Fruit fly (Drosophila melanogaster): ENCODE data around the gene CG10979.

The CG10979 gene

DNA sequence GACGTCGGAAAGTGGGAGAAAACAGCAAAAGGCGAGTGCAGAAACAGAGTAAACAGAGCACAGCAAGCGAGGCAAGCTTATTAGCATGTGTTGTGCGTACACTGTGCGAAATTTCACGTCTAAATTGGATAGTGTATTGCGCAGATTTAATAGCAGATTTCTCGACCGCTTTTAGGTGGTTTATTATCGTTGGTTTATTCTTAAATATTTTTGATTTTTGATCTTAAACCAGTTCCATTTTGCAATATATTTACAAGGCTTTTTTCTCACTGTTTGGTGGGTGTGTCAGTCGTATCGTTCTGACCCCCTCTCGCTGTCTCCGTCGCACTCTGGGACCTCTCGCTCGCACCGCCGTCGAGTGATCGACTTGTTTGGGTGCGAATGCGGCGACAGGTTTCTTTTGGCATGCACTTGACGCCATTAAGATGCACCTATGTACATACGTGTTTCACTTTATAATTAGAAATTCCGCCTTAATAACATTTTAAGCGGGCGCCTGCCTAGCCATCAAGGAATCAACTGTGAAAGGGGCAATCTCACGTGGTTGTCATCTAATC, 39.5 kb downstream of the CG10979 start (continued):
- TF ChIP-seq ss (GFP tag; optimal IDR thresholded peaks at IDR 0.05): peak; percentile 60 to 78
- peak; percentile 70 for TF ChIP-seq CG6808 (GFP tag; optimal IDR thresholded peaks at IDR 0.05)
- peak; percentile 76 for TF ChIP-seq spab (GFP tag; optimal IDR thresholded peaks at IDR 0.05)
- TF ChIP-seq Gug (GFP tag; IDR thresholded peaks at IDR 0.05): peak; percentile 92
- peak; percentile 86 for TF ChIP-seq CG6276 (GFP tag; optimal IDR thresholded peaks at IDR 0.05)
- TF ChIP-seq Sox102F (GFP tag; optimal IDR thresholded peaks at IDR 0.05): peak; percentile 89
- peak; percentile 92 for TF ChIP-seq Met (GFP tag; optimal IDR thresholded peaks at IDR 0.05)
- TF ChIP-seq CG32006 (GFP tag; optimal IDR thresholded peaks at IDR 0.05): peak; percentile 95

DNA sequence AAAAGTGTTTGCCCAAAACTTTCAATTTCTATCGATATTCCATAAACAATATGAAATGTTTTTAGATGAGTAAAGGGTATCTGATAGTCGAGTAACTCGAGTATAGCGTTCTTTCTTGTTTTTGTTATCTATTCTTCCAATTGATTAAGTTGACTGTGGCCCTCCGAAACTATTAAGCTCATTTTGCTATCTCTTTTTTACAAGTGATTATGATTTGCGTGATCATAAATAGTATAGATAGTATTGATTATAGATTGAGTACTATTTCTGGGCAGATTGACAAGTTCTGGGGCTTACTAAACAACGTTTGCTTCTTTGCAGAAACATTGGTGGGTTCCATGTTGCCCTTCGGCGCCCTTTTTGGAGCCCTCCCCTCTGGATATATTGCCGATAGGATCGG, 42.0 kb downstream of the CG10979 start:
- TF ChIP-seq CG34406 (GFP tag; optimal IDR thresholded peaks at IDR 0.05): no peak
- no peak for TF ChIP-seq Ets96B (tag; optimal IDR thresholded peaks at IDR 0.05)
- no peak for TF ChIP-seq Sox102F (GFP tag; optimal IDR thresholded peaks at IDR 0.05)
- TF ChIP-seq Met (GFP tag; optimal IDR thresholded peaks at IDR 0.05): no peak
- no peak for TF ChIP-seq spab (GFP tag; optimal IDR thresholded peaks at IDR 0.05)
- no peak for TF ChIP-seq CG11902 (GFP tag; optimal IDR thresholded peaks at IDR 0.05)

DNA sequence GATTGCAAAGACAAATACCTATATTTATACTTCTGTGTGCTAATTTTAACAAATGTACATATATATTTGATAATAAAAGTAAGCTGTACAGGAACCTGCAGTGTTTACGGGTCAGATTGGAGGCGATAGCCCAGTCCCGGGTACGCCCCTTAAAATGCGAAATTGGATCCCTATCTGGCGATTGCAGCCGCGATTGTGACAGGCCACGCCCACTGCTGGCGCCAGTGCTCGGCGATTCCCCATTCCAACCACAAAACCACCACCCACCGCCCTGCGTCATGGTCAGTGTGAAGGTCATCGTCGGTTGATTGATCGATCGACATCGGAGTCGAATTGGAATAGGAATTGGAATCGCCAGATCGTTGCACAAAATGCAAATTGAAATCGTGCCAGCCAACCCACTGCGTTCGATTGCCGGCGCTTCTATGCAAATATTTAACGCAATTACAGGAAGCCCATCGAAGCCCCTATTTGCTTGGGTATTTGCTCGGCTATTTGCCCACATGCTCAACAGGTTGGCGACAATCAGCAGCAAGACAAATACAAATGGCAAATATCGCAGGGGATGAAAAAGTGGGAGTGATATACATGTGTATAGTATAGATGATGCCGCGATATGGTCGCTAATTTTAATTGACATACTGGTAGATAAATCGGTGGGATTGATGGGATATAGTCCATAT, 44.3 kb downstream of the CG10979 start:
- TF ChIP-seq CG11762 (GFP tag; optimal IDR thresholded peaks at IDR 0.05; ENCODE audit: insufficient read depth) (peak; percentile 13), net (GFP tag; optimal IDR thresholded peaks at IDR 0.05) (peak; percentile 46), CG16779 (tag; optimal IDR thresholded peaks at IDR 0.05) (no peak), CG34406 (GFP tag; optimal IDR thresholded peaks at IDR 0.05) (peak; percentile 19), Blimp-1 (GFP tag; optimal IDR thresholded peaks at IDR 0.05) (no peak), Ets96B (tag; optimal IDR thresholded peaks at IDR 0.05) (no peak), Ets21C (GFP tag; optimal IDR thresholded peaks at IDR 0.05) (no peak), CG6792 (GFP tag; optimal IDR thresholded peaks at IDR 0.05) (peak; percentile 21), fd85E (GFP tag; optimal IDR thresholded peaks at IDR 0.05) (no peak), fd59A (GFP tag; optimal IDR thresholded peaks at IDR 0.05) (peak; percentile 11), eg (GFP tag; IDR thresholded peaks at IDR 0.05) (no peak), Lpt (GFP tag; optimal IDR thresholded peaks at IDR 0.05) (no peak), CG31627 (GFP tag; optimal IDR thresholded peaks at IDR 0.05) (no peak), CG8119 (GFP tag; IDR thresholded peaks at IDR 0.05) (no peak), salr (GFP tag; optimal IDR thresholded peaks at IDR 0.05) (peak in 1 of 2 experiments; percentile 54), Sox14 (GFP tag; optimal IDR thresholded peaks at IDR 0.05) (no peak), CG1621 (tag; optimal IDR thresholded peaks at IDR 0.05) (no peak), spab (GFP tag; optimal IDR thresholded peaks at IDR 0.05) (peak; percentile 35), OdsH (GFP tag; optimal IDR thresholded peaks at IDR 0.05) (peak; percentile 51), Eip75B (GFP tag; optimal IDR thresholded peaks at IDR 0.05) (peak; percentile 18), lz (GFP tag; optimal IDR thresholded peaks at IDR 0.05) (no peak), CG15336 (GFP tag; IDR thresholded peaks at IDR 0.05) (no peak), Eip93F (GFP tag; optimal IDR thresholded peaks at IDR 0.05) (no peak), CG4318 (GFP tag; optimal IDR thresholded peaks at IDR 0.05) (peak; percentile 21), Smox (GFP tag; optimal IDR thresholded peaks at IDR 0.05) (no peak), svp (GFP tag) (peak; percentile 91), Hr4 (GFP tag; optimal IDR thresholded peaks at IDR 0.05) (no peak), ss (GFP tag; optimal IDR thresholded peaks at IDR 0.05) (no peak), CG3919 (GFP tag; optimal IDR thresholded peaks at IDR 0.05) (peak; percentile 47), Sox15 (GFP tag; optimal IDR thresholded peaks at IDR 0.05) (no peak), CG32006 (GFP tag; optimal IDR thresholded peaks at IDR 0.05) (no peak), Sox102F (GFP tag; optimal IDR thresholded peaks at IDR 0.05) (no peak), CG9139 (GFP tag; optimal IDR thresholded peaks at IDR 0.05) (no peak), esn (GFP tag; optimal IDR thresholded peaks at IDR 0.05) (peak; percentile 14), fkh (GFP tag; optimal IDR thresholded peaks at IDR 0.05) (peak; percentile 41), CG6808 (GFP tag; optimal IDR thresholded peaks at IDR 0.05) (no peak), topi (GFP tag; optimal IDR thresholded peaks at IDR 0.05) (no peak), acj6 (GFP tag; optimal IDR thresholded peaks at IDR 0.05) (peak; percentile 31), vri (GFP tag; optimal IDR thresholded peaks at IDR 0.05) (no peak), CG6276 (GFP tag; optimal IDR thresholded peaks at IDR 0.05) (no peak), CG6854 (GFP tag; optimal IDR thresholded peaks at IDR 0.05) (no peak), CG8319 (GFP tag; optimal IDR thresholded peaks at IDR 0.05) (no peak)
